Fruit fly (Drosophila melanogaster) whole organism, prepupa: ENCODE data around the gene CG31643.

Source experiments
- Blimp-1 ChIP-seq: fragments of 200-800 bp; sonication (Bioruptor generic); optimal IDR thresholded peaks from 3 replicates; lab custom pipeline; 2017; ENCODE audit warnings: missing biosample characterization, missing genetic modification characterization, mild to moderate bottlenecking, moderate library complexity, missing genetic modification reagents
- CG34406 ChIP-seq: fragments of 200-800 bp; sonication (Bioruptor generic); optimal IDR thresholded peaks from 3 replicates; lab custom pipeline; 2016; ENCODE audit warnings: missing biosample characterization, missing genetic modification characterization
- CG4318 ChIP-seq: fragments of 200-800 bp; sonication (Bioruptor generic); optimal IDR thresholded peaks from 3 replicates; lab custom pipeline; 2017; ENCODE audit warnings: missing biosample characterization, mild to moderate bottlenecking, missing genetic modification characterization
- CG8119 ChIP-seq: fragments of 200-800 bp; sonication (Bioruptor generic); IDR thresholded peaks from 3 replicates; pipeline ENCODE4 v1.3.6; 2022; ENCODE audit warnings: missing biosample characterization, missing genetic modification characterization
- CG8632 ChIP-seq: fragments of 200-800 bp; sonication (Bioruptor generic); optimal IDR thresholded peaks from 3 replicates; lab custom pipeline; 2016; ENCODE audit warnings: missing biosample characterization, missing genetic modification characterization
- Lpt ChIP-seq: fragments of 200-800 bp; sonication (Bioruptor generic); optimal IDR thresholded peaks from 3 replicates; lab custom pipeline; 2016; ENCODE audit warnings: missing biosample characterization, missing genetic modification characterization
- acj6 ChIP-seq: fragments of 200-800 bp; sonication (Bioruptor generic); optimal IDR thresholded peaks from 3 replicates; lab custom pipeline; 2016; ENCODE audit warnings: missing biosample characterization, missing genetic modification characterization
- cyc ChIP-seq: fragments of 200-800 bp; sonication (Bioruptor generic); optimal IDR thresholded peaks from 3 replicates; lab custom pipeline; 2016; ENCODE audit warnings: missing biosample characterization, missing genetic modification characterization
- pdm3 ChIP-seq: fragments of 200-800 bp; sonication (Bioruptor generic); optimal IDR thresholded peaks from 3 replicates; lab custom pipeline; 2016; ENCODE audit warnings: missing biosample characterization, missing genetic modification characterization

DNA sequence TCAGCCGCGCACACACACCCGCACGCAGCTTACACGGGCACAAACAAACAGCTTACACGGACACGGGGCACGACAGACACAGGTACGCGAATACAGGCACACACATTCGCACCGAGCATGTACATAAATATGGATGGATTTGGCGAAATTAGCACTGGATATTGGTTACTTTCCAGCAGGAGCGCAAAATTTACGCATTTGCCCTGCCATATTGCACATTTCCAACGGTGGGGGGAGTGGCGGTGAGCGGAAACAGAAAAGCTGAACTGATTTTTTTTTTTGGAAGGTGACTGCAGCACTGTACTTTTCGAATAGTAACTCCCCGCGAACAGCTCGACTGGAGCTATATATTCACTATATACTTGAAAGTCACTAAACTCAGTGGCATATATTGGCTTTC lies 39.5 kb upstream of the CG31643 start:
- TF ChIP-seq Blimp-1: no peak
- no peak for TF ChIP-seq CG34406 (GFP tag; lab: Kevin White, UChicago)
- TF ChIP-seq Lpt (GFP tag; lab: Kevin White, UChicago): no peak
- TF ChIP-seq acj6: no peak
- no peak for TF ChIP-seq cyc (GFP tag; lab: Kevin White, UChicago)
- TF ChIP-seq pdm3 (GFP tag; lab: Kevin White, UChicago): no peak
- TF ChIP-seq CG8632: no peak
- TF ChIP-seq CG8119 (GFP tag; lab: Robert Waterston, UW): no peak
- TF ChIP-seq CG4318 (GFP tag; lab: Kevin White, UChicago): no peak
